Fruit fly (Drosophila melanogaster) whole organism, embryonic: ENCODE results near the gene Mettl5.
A peak's percentile ranks its signal among the peaks of the same experiment; 100 is the strongest.

ENCODE experiments used
- Adf1 ChIP-seq: fragments of 200-800 bp; sonication (Bioruptor generic); IDR thresholded peaks from 2 replicates; pipeline ENCODE4 v1.3.6; 2022; ENCODE audit warnings: missing biosample characterization, missing genetic modification characterization
- Bgb ChIP-seq: fragments of 200-800 bp; sonication (Bioruptor generic); IDR thresholded peaks from 2 replicates; pipeline ENCODE4 v1.3.6; 2022; ENCODE audit warnings: missing biosample characterization, missing genetic modification characterization; ENCODE audit not compliant: partially characterized antibody
- CG10654 ChIP-seq: fragments of 200-800 bp; sonication (Bioruptor generic); optimal IDR thresholded peaks from 2 replicates; lab custom pipeline; 2016; ENCODE audit warnings: missing biosample characterization, missing genetic modification characterization
- CG12071 ChIP-seq: fragments of 200-800 bp; sonication (Bioruptor generic); optimal IDR thresholded peaks from 3 replicates; lab custom pipeline; 2018; ENCODE audit warnings: missing biosample characterization, mild to moderate bottlenecking, missing genetic modification characterization
- CG13894 ChIP-seq: fragments of 200-800 bp; sonication (Bioruptor generic); optimal IDR thresholded peaks from 3 replicates; lab custom pipeline; 2018; ENCODE audit warnings: missing biosample characterization, mild to moderate bottlenecking, missing genetic modification characterization, moderate library complexity
- CG14014 ChIP-seq: fragments of 200-800 bp; sonication (Bioruptor generic); IDR thresholded peaks from 2 replicates; pipeline ENCODE4 v1.3.6; 2022; ENCODE audit warnings: missing biosample characterization, missing genetic modification characterization
- CG14860 ChIP-seq: fragments of 200-800 bp; sonication (Bioruptor generic); IDR thresholded peaks from 3 replicates; pipeline ENCODE4 v1.3.6; 2022; ENCODE audit warnings: missing biosample characterization, missing genetic modification characterization; ENCODE audit not compliant: partially characterized antibody
- CG15269 ChIP-seq: fragments of 200-800 bp; sonication (Bioruptor generic); optimal IDR thresholded peaks from 2 replicates; lab custom pipeline; 2018; ENCODE audit warnings: missing biosample characterization, mild to moderate bottlenecking, missing genetic modification characterization, moderate library complexity
- CG17829 ChIP-seq: fragments of 200-800 bp; optimal IDR thresholded peaks from 2 replicates; lab custom pipeline; 2019; ENCODE audit warnings: missing biosample characterization, mild to moderate bottlenecking, missing genetic modification characterization, moderate library complexity
- CG17912 ChIP-seq: fragments of 200-800 bp; sonication (Bioruptor generic); optimal IDR thresholded peaks from 2 replicates; lab custom pipeline; 2018; ENCODE audit warnings: missing biosample characterization, mild to moderate bottlenecking, missing genetic modification characterization
- CG18262 ChIP-seq: fragments of 200-800 bp; optimal IDR thresholded peaks from 3 replicates; lab custom pipeline; 2019; ENCODE audit warnings: missing biosample characterization, mild to moderate bottlenecking, missing genetic modification characterization, moderate library complexity
- CG18619 ChIP-seq: fragments of 200-800 bp; sonication (Bioruptor generic); optimal IDR thresholded peaks from 3 replicates; lab custom pipeline; 2017; ENCODE audit warnings: missing biosample characterization, mild to moderate bottlenecking, missing genetic modification characterization
- CG2116 ChIP-seq: fragments of 200-800 bp; sonication (Bioruptor generic); optimal IDR thresholded peaks from 3 replicates; lab custom pipeline; 2018; ENCODE audit warnings: missing biosample characterization, mild to moderate bottlenecking, missing genetic modification characterization
- CG2129 ChIP-seq: fragments of 200-800 bp; sonication (Bioruptor generic); IDR thresholded peaks from 2 replicates; pipeline ENCODE4 v1.3.6; 2022; ENCODE audit warnings: missing biosample characterization, missing genetic modification characterization; ENCODE audit not compliant: partially characterized antibody
- CG2199 ChIP-seq: fragments of 200-800 bp; sonication (Bioruptor generic); IDR thresholded peaks from 3 replicates; pipeline ENCODE4 v1.3.6; 2022; ENCODE audit warnings: missing biosample characterization, missing genetic modification characterization
- CG2712 ChIP-seq: fragments of 200-800 bp; optimal IDR thresholded peaks from 3 replicates; lab custom pipeline; 2019; ENCODE audit warnings: missing biosample characterization, mild to moderate bottlenecking, missing genetic modification characterization, moderate library complexity
- CG30020 ChIP-seq: fragments of 200-800 bp; optimal IDR thresholded peaks from 2 replicates; lab custom pipeline; 2019; ENCODE audit warnings: missing biosample characterization, mild to moderate bottlenecking, missing genetic modification characterization, moderate library complexity
- CG4854 ChIP-seq: fragments of 200-800 bp; sonication (Bioruptor generic); optimal IDR thresholded peaks from 2 replicates; lab custom pipeline; 2016; ENCODE audit warnings: missing biosample characterization, missing genetic modification characterization, inconsistent platforms
- CG6765 ChIP-seq: fragments of 200-800 bp; sonication (Bioruptor generic); optimal IDR thresholded peaks from 3 replicates; lab custom pipeline; 2017; ENCODE audit warnings: missing biosample characterization, mild to moderate bottlenecking, missing genetic modification characterization
- CG8089 ChIP-seq: fragments of 200-800 bp; sonication (Bioruptor generic); optimal IDR thresholded peaks from 3 replicates; lab custom pipeline; 2016; ENCODE audit warnings: missing biosample characterization, missing genetic modification characterization
- CG9437 ChIP-seq: fragments of 200-800 bp; sonication (Bioruptor generic); optimal IDR thresholded peaks from 2 replicates; lab custom pipeline; 2018; ENCODE audit warnings: missing biosample characterization, mild to moderate bottlenecking, missing genetic modification characterization
- Deaf1 ChIP-seq: fragments of 200-800 bp; optimal IDR thresholded peaks from 3 replicates; lab custom pipeline; 2019; ENCODE audit warnings: missing biosample characterization, mild to moderate bottlenecking, missing genetic modification characterization, moderate library complexity
- Ets65A ChIP-seq: fragments of 200-800 bp; sonication (Bioruptor generic); peaks from one replicate; lab custom pipeline; 2016; ENCODE audit warnings: missing biosample characterization, missing genetic modification characterization
- Hey ChIP-seq: fragments of 200-800 bp; sonication (Bioruptor generic); optimal IDR thresholded peaks from 3 replicates; lab custom pipeline; 2018; ENCODE audit warnings: missing biosample characterization, mild to moderate bottlenecking, missing genetic modification characterization
- Med ChIP-seq: fragments of 200-800 bp; sonication (Bioruptor generic); peaks from one replicate; lab custom pipeline; 2016; ENCODE audit warnings: missing biosample characterization, missing genetic modification characterization, mild to moderate bottlenecking, inconsistent platforms, moderate library complexity
- Meics ChIP-seq: fragments of 200-800 bp; sonication (Bioruptor generic); optimal IDR thresholded peaks from 2 replicates; lab custom pipeline; 2017; ENCODE audit warnings: missing biosample characterization, mild to moderate bottlenecking, missing genetic modification characterization
- Myb ChIP-seq: fragments of 200-800 bp; sonication (Bioruptor generic); optimal IDR thresholded peaks from 2 replicates; lab custom pipeline; 2016; ENCODE audit warnings: missing biosample characterization, missing genetic modification characterization
- abd-A ChIP-seq: fragments of 200-800 bp; sonication (Bioruptor generic); optimal IDR thresholded peaks from 3 replicates; lab custom pipeline; 2019; ENCODE audit warnings: missing biosample characterization, mild to moderate bottlenecking, missing genetic modification characterization, moderate library complexity
- bbx ChIP-seq: fragments of 200-800 bp; sonication (Bioruptor generic); IDR thresholded peaks from 2 replicates; pipeline ENCODE4 v1.3.6; 2022; ENCODE audit warnings: missing biosample characterization, missing genetic modification characterization; ENCODE audit not compliant: partially characterized antibody
- chm ChIP-seq: fragments of 200-800 bp; sonication (Bioruptor generic); IDR thresholded peaks from 2 replicates; pipeline ENCODE4 v1.3.6; 2022; ENCODE audit warnings: missing biosample characterization, missing genetic modification characterization
- crol ChIP-seq: fragments of 200-800 bp; sonication (Bioruptor generic); IDR thresholded peaks from 2 replicates; pipeline ENCODE4 v1.3.6; 2022; ENCODE audit warnings: missing biosample characterization, missing genetic modification characterization
- ewg ChIP-seq: fragments of 200-800 bp; sonication (Bioruptor generic); optimal IDR thresholded peaks from 3 replicates; lab custom pipeline; 2017; ENCODE audit warnings: mild to moderate bottlenecking, missing biosample characterization, missing genetic modification reagents, missing genetic modification characterization
- lilli ChIP-seq: fragments of 200-800 bp; sonication (Bioruptor generic); optimal IDR thresholded peaks from 3 replicates; lab custom pipeline; 2016; ENCODE audit warnings: missing biosample characterization, missing genetic modification characterization
- lmd ChIP-seq: fragments of 200-800 bp; sonication (Bioruptor generic); IDR thresholded peaks from 2 replicates; pipeline ENCODE4 v1.3.6; 2022; ENCODE audit warnings: missing biosample characterization, missing genetic modification characterization
- lola ChIP-seq, 3 experiments: fragments of >200 bp in 2 of 3; fragments of 200-800 bp in 1 of 3; sonication (Bioruptor generic) in 1 of 3; optimal IDR thresholded peaks; 2 replicates each; lab custom pipeline; 2017 to 2019; ENCODE audit warnings: missing biosample characterization in 3 of 3, missing genetic modification characterization in 3 of 3, mild to moderate bottlenecking in 1 of 3, moderate library complexity in 1 of 3
- mam ChIP-seq: fragments of 200-800 bp; sonication (Bioruptor generic); optimal IDR thresholded peaks from 3 replicates; lab custom pipeline; 2016; ENCODE audit warnings: missing biosample characterization, missing genetic modification characterization
- pfk ChIP-seq: fragments of 200-800 bp; sonication (Bioruptor generic); optimal IDR thresholded peaks from 2 replicates; lab custom pipeline; 2018; ENCODE audit warnings: missing biosample characterization, mild to moderate bottlenecking, missing genetic modification characterization, moderate library complexity
- pita ChIP-seq: fragments of 200-800 bp; sonication (Bioruptor generic); optimal IDR thresholded peaks from 2 replicates; lab custom pipeline; 2017; ENCODE audit warnings: missing biosample characterization, mild to moderate bottlenecking, missing genetic modification characterization
- pzg ChIP-seq: fragments of 200-800 bp; sonication (Bioruptor generic); optimal IDR thresholded peaks from 3 replicates; lab custom pipeline; 2018; ENCODE audit warnings: missing biosample characterization, mild to moderate bottlenecking, missing genetic modification characterization, moderate library complexity
- sisA ChIP-seq: fragments of 200-800 bp; sonication (Bioruptor generic); IDR thresholded peaks from 2 replicates; pipeline ENCODE4 v1.3.6; 2022; ENCODE audit warnings: missing biosample characterization, missing genetic modification characterization
- slbo ChIP-seq: fragments of 200-800 bp; sonication (Bioruptor generic); IDR thresholded peaks from 2 replicates; pipeline ENCODE4 v1.3.6; 2022; ENCODE audit warnings: missing biosample characterization, missing genetic modification characterization
- sna ChIP-seq: fragments of 200-800 bp; sonication (Bioruptor generic); IDR thresholded peaks from 2 replicates; pipeline ENCODE4 v1.3.6; 2022; ENCODE audit warnings: missing biosample characterization, missing genetic modification characterization; ENCODE audit not compliant: partially characterized antibody
- unc-4 ChIP-seq: fragments of 200-800 bp; sonication (Bioruptor generic); IDR thresholded peaks from 2 replicates; pipeline ENCODE4 v1.3.6; 2022; ENCODE audit warnings: missing biosample characterization, missing genetic modification characterization; ENCODE audit not compliant: partially characterized antibody
- wek ChIP-seq: fragments of 200-800 bp; sonication (Bioruptor generic); optimal IDR thresholded peaks from 3 replicates; lab custom pipeline; 2018; ENCODE audit warnings: missing biosample characterization, mild to moderate bottlenecking, missing genetic modification characterization, moderate library complexity
- zf30C ChIP-seq: fragments of 200-800 bp; sonication (Bioruptor generic); optimal IDR thresholded peaks from 3 replicates; lab custom pipeline; 2018; ENCODE audit warnings: missing biosample characterization, mild to moderate bottlenecking, missing genetic modification characterization
- zfh1 ChIP-seq: fragments of 200-800 bp; sonication (Bioruptor generic); IDR thresholded peaks from 3 replicates; pipeline ENCODE4 v1.3.6; 2022; ENCODE audit warnings: missing biosample characterization, missing genetic modification characterization

Gene Mettl5

dm6 chr3L:19236060-19236459, 27.5 kb upstream of the Mettl5 start, which contains the start of gene CG33647:
Gene CG33647, plus strand, starts transcription at chr3L:19236360.
- no peak for TF ChIP-seq CG2116 (GFP tag; lab: Kevin White, UChicago)

dm6 chr3L:19236554-19236953, 27.0 kb upstream of the Mettl5 start:
- TF ChIP-seq CG2199 (GFP tag; lab: Robert Waterston, UW): peak; percentile 100
- TF ChIP-seq CG18262 (tag; lab: Kevin White, UChicago): no peak
- no peak for TF ChIP-seq CG4854

dm6 chr3L:19237780-19238179, 25.8 kb upstream of the Mettl5 start:
- TF ChIP-seq unc-4 (GFP tag; lab: Robert Waterston, UW) (no peak), Myb (GFP tag; lab: Kevin White, UChicago) (peak; percentile 17), pzg (GFP tag; lab: Kevin White, UChicago) (peak; percentile 1), ewg (GFP tag; lab: Kevin White, UChicago) (peak; percentile 94), Med (GFP tag; lab: Kevin White, UChicago) (peak; percentile 3), Deaf1 (peak; percentile 48), CG2129 (GFP tag; lab: Robert Waterston, UW) (no peak), CG30020 (tag; lab: Kevin White, UChicago) (no peak), CG9437 (GFP tag; lab: Kevin White, UChicago) (peak; percentile 83), abd-A (tag; lab: Kevin White, UChicago) (peak; percentile 32), bbx (GFP tag; lab: Robert Waterston, UW) (no peak), CG14860 (0 out of 3 replicates have a peak, but pooled peaks have one; percentile 27), Bgb (no peak; the same call in 1 of the 2 replicates), CG12071 (GFP tag; lab: Kevin White, UChicago) (peak; percentile 10), CG8089 (no peak), crol (GFP tag; lab: Robert Waterston, UW) (peak; percentile 46; the same call in 1 of the 2 replicates), CG13894 (tag; lab: Kevin White, UChicago) (peak; percentile 28), pfk (GFP tag; lab: Kevin White, UChicago) (peak; percentile 75), CG18619 (GFP tag; lab: Kevin White, UChicago) (no peak), Adf1 (peak; percentile 15; the same call in 1 of the 2 replicates), chm (no peak), wek (no peak), lilli (GFP tag; lab: Kevin White, UChicago) (no peak)
- TF ChIP-seq, all 482 proteins: peak for 13

dm6 chr3L:19251643-19252042, 11.9 kb upstream of the Mettl5 start:
- TF ChIP-seq zfh1: no peak
- no peak for TF ChIP-seq wek
- no peak for TF ChIP-seq sisA
- peak; percentile 4 for TF ChIP-seq Ets65A (GFP tag; lab: Kevin White, UChicago)
- TF ChIP-seq Meics (GFP tag; lab: Kevin White, UChicago): peak; percentile 33
- no peak for TF ChIP-seq Hey (tag; lab: Kevin White, UChicago)
- TF ChIP-seq sna (GFP tag; lab: Robert Waterston, UW): no peak
- TF ChIP-seq zf30C (GFP tag; lab: Kevin White, UChicago): peak; percentile 31
- 0 out of 2 replicates have a peak, but pooled peaks have one; percentile 12 for TF ChIP-seq lmd (GFP tag; lab: Robert Waterston, UW)
- TF ChIP-seq CG17912 (GFP tag; lab: Kevin White, UChicago): no peak
- TF ChIP-seq CG17829 (tag; lab: Kevin White, UChicago): peak; percentile 17
- no peak for TF ChIP-seq CG10654
- peak; percentile 55 for TF ChIP-seq CG2712 (tag; lab: Kevin White, UChicago)
- peak; percentile 5 for TF ChIP-seq CG6765
- TF ChIP-seq pita (GFP tag; lab: Kevin White, UChicago): no peak
- no peak for TF ChIP-seq mam (GFP tag; lab: Kevin White, UChicago)
- peak in 1 of 3 experiments; percentile 23 for TF ChIP-seq lola (GFP tag; optimal IDR thresholded peaks at IDR 0.05; lab: Kevin White, UChicago)
- 0 out of 2 replicates have a peak, but pooled peaks have one; percentile 10 for TF ChIP-seq CG14014 (GFP tag; lab: Robert Waterston, UW)
- TF ChIP-seq slbo (GFP tag; lab: Robert Waterston, UW): 0 out of 2 replicates have a peak, but pooled peaks have one; percentile 16
- peak; percentile 37 for TF ChIP-seq CG15269 (tag; lab: Kevin White, UChicago)
